Fruit fly (Drosophila melanogaster) whole organism, pupa: ENCODE results near the gene Npl4.
A peak's percentile ranks its signal among the peaks of the same experiment; 100 is the strongest.

ENCODE experiments used
- CG10348 ChIP-seq: fragments of 200-800 bp; sonication (Bioruptor generic); IDR thresholded peaks from 2 replicates; pipeline ENCODE4 v1.3.6; 2022; ENCODE audit warnings: missing biosample characterization, missing genetic modification characterization
- CG12605 ChIP-seq: fragments of 200-800 bp; sonication (Bioruptor generic); IDR thresholded peaks from 2 replicates; pipeline ENCODE4 v1.3.6; 2022; ENCODE audit warnings: missing biosample characterization, missing genetic modification characterization
- CG13204 ChIP-seq: fragments of 200-800 bp; sonication (Bioruptor generic); optimal IDR thresholded peaks from 2 replicates; lab custom pipeline; 2018; ENCODE audit warnings: missing biosample characterization, mild to moderate bottlenecking, missing genetic modification characterization, moderate library complexity
- CG14655 ChIP-seq: fragments of 200-800 bp; sonication (Bioruptor generic); optimal IDR thresholded peaks from 3 replicates; lab custom pipeline; 2017; ENCODE audit warnings: mild to moderate bottlenecking, missing biosample characterization, missing genetic modification reagents, missing genetic modification characterization
- CG15710 ChIP-seq: fragments of 200-800 bp; sonication (Bioruptor generic); optimal IDR thresholded peaks from 2 replicates; lab custom pipeline; 2018; ENCODE audit warnings: missing biosample characterization, mild to moderate bottlenecking, missing genetic modification characterization, moderate library complexity
- CG17806 ChIP-seq: fragments of 200-800 bp; sonication (Bioruptor generic); optimal IDR thresholded peaks from 2 replicates; lab custom pipeline; 2018; ENCODE audit warnings: missing biosample characterization, mild to moderate bottlenecking, missing genetic modification characterization, moderate library complexity
- CG32121 ChIP-seq: fragments of 200-800 bp; sonication (Bioruptor generic); IDR thresholded peaks from 2 replicates; pipeline ENCODE4 v1.3.6; 2022; ENCODE audit warnings: missing biosample characterization, missing genetic modification characterization
- CG34367 ChIP-seq: fragments of 200-800 bp; sonication (Bioruptor generic); optimal IDR thresholded peaks from 2 replicates; lab custom pipeline; 2018; ENCODE audit warnings: missing biosample characterization, mild to moderate bottlenecking, missing genetic modification characterization
- CG4496 ChIP-seq: fragments of 200-800 bp; sonication (Bioruptor generic); IDR thresholded peaks from 3 replicates; pipeline ENCODE4 v1.3.6; 2022; ENCODE audit warnings: missing biosample characterization, missing genetic modification characterization
- CG8159 ChIP-seq: fragments of 200-800 bp; sonication (Bioruptor generic); optimal IDR thresholded peaks from 3 replicates; lab custom pipeline; 2018; ENCODE audit warnings: missing biosample characterization, mild to moderate bottlenecking, missing genetic modification characterization, moderate library complexity
- CG8301 ChIP-seq: fragments of 200-800 bp; sonication (Bioruptor generic); optimal IDR thresholded peaks from 2 replicates; lab custom pipeline; 2018; ENCODE audit warnings: missing biosample characterization, mild to moderate bottlenecking, missing genetic modification characterization
- CG9948 ChIP-seq: fragments of 200-800 bp; sonication (Bioruptor generic); optimal IDR thresholded peaks from 2 replicates; lab custom pipeline; 2018; ENCODE audit warnings: missing biosample characterization, mild to moderate bottlenecking, missing genetic modification characterization, moderate library complexity
- D1 ChIP-seq: fragments of 200-800 bp; sonication (Bioruptor generic); optimal IDR thresholded peaks from 2 replicates; lab custom pipeline; 2018; ENCODE audit warnings: missing biosample characterization, mild to moderate bottlenecking, missing genetic modification characterization, moderate library complexity
- EcR ChIP-seq: fragments of 200-800 bp; sonication (Bioruptor generic); optimal IDR thresholded peaks from 3 replicates; lab custom pipeline; 2019; ENCODE audit warnings: missing biosample characterization, missing genetic modification characterization, mild to moderate bottlenecking, moderate library complexity, missing genetic modification reagents
- Ets98B ChIP-seq: fragments of 200-800 bp; sonication (Bioruptor generic); IDR thresholded peaks from 2 replicates; pipeline ENCODE4 v1.3.6; 2022; ENCODE audit warnings: missing biosample characterization, missing genetic modification characterization
- Pif1A ChIP-seq: fragments of 200-800 bp; sonication (Bioruptor generic); optimal IDR thresholded peaks from 3 replicates; lab custom pipeline; 2016; ENCODE audit warnings: missing biosample characterization, missing genetic modification characterization
- Pif1B ChIP-seq: fragments of 200-800 bp; sonication (Bioruptor generic); optimal IDR thresholded peaks from 3 replicates; lab custom pipeline; 2016; ENCODE audit warnings: missing biosample characterization, missing genetic modification characterization
- Snoo ChIP-seq: fragments of 200-800 bp; sonication (Bioruptor generic); optimal IDR thresholded peaks from 3 replicates; lab custom pipeline; 2017; ENCODE audit warnings: missing biosample characterization, mild to moderate bottlenecking, missing genetic modification characterization, inconsistent platforms
- fd96Ca ChIP-seq: fragments of 200-800 bp; sonication (Bioruptor generic); IDR thresholded peaks from 3 replicates; pipeline ENCODE4 v1.3.6; 2022; ENCODE audit warnings: missing biosample characterization, missing genetic modification characterization
- gl ChIP-seq: fragments of 200-800 bp; sonication (Bioruptor generic); optimal IDR thresholded peaks from 2 replicates; lab custom pipeline; 2018; ENCODE audit warnings: missing biosample characterization, mild to moderate bottlenecking, missing genetic modification characterization
- rn ChIP-seq: fragments of 200-800 bp; sonication (Bioruptor generic); IDR thresholded peaks from 2 replicates; pipeline ENCODE4 v1.3.6; 2022; ENCODE audit warnings: missing biosample characterization, missing genetic modification characterization

The Npl4 gene

DNA sequence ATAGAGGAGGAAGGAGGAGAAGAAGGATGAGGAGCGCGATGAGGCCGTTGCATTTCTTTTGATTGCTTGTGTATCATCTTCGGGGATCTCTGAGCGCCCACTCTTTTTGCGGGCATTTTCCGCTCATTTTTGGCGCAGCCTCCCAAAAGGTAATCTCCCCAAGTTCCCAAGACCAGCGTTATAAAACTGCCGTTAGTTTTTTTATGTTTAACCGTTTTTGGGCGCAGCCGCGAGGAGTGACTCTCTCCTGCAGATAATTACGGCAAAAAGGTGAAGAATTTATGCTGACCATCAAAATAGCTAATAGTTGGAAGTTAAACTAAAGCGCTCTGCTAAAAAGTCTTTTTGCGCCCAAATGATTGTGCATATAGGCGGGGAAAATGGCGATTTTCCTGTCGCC lies 13.9 kb upstream of the Npl4 start:
- TF ChIP-seq CG13204 (GFP tag; lab: Kevin White, UChicago): no peak
- TF ChIP-seq EcR (GFP tag; lab: Kevin White, UChicago): no peak
- TF ChIP-seq Pif1A: no peak
- TF ChIP-seq CG17806: no peak
- no peak for TF ChIP-seq CG4496 (GFP tag; lab: Robert Waterston, UW)
- no peak for TF ChIP-seq rn (GFP tag; lab: Robert Waterston, UW)
- TF ChIP-seq Pif1B: no peak
- TF ChIP-seq Ets98B (GFP tag; lab: Robert Waterston, UW): no peak
- TF ChIP-seq fd96Ca (GFP tag; lab: Robert Waterston, UW): no peak
- TF ChIP-seq Snoo: no peak
- TF ChIP-seq CG8301 (tag; lab: Kevin White, UChicago): no peak
- TF ChIP-seq CG12605: no peak
- TF ChIP-seq, all 21 proteins: peak for 0

dm6 chr3R:25637294-25638174 lies 13.1 kb upstream of the Npl4 start, which contains the start of gene jigr1:
Gene jigr1, plus strand, starts transcription at chr3R:25637843.
- TF ChIP-seq CG10348 (GFP tag; lab: Robert Waterston, UW) (no peak), CG9948 (tag; lab: Kevin White, UChicago) (peak; percentile 67), rn (GFP tag; lab: Robert Waterston, UW) (no peak), CG14655 (GFP tag; lab: Kevin White, UChicago) (peak; percentile 65), CG13204 (GFP tag; lab: Kevin White, UChicago) (peak; percentile 42), EcR (GFP tag; lab: Kevin White, UChicago) (no peak), Snoo (peak; percentile 56), Pif1B (peak; percentile 73), CG8301 (tag; lab: Kevin White, UChicago) (peak; percentile 61), Pif1A (peak; percentile 64), CG15710 (tag; lab: Kevin White, UChicago) (peak; percentile 60), Ets98B (GFP tag; lab: Robert Waterston, UW) (no peak), CG8159 (tag; lab: Kevin White, UChicago) (peak; percentile 71), CG4496 (GFP tag; lab: Robert Waterston, UW) (peak; percentile 46; the same call in 1 of the 3 replicates), CG34367 (tag; lab: Kevin White, UChicago) (peak; percentile 64), CG12605 (no peak), fd96Ca (GFP tag; lab: Robert Waterston, UW) (no peak), CG17806 (peak; percentile 68), D1 (tag; lab: Kevin White, UChicago) (no peak), gl (tag; lab: Kevin White, UChicago) (peak; percentile 17), CG32121 (GFP tag; lab: Robert Waterston, UW) (no peak)

dm6 chr3R:25633865-25634460 lies 9.5 kb upstream of the Npl4 start:
- TF ChIP-seq CG34367 (tag; lab: Kevin White, UChicago): no peak
- peak; percentile 6 for TF ChIP-seq CG8301 (tag; lab: Kevin White, UChicago)
- TF ChIP-seq Pif1B: peak; percentile 56
- TF ChIP-seq Pif1A: peak; percentile 53
- peak; percentile 16 for TF ChIP-seq CG17806
- no peak for TF ChIP-seq D1 (tag; lab: Kevin White, UChicago)
- TF ChIP-seq Snoo: peak; percentile 69
- peak; percentile 9 for TF ChIP-seq CG14655 (GFP tag; lab: Kevin White, UChicago)
- TF ChIP-seq CG32121 (GFP tag; lab: Robert Waterston, UW): no peak
- TF ChIP-seq CG8159 (tag; lab: Kevin White, UChicago): peak; percentile 32

- TF ChIP-seq CG12605 (no peak), CG14655 (GFP tag; lab: Kevin White, UChicago) (no peak), rn (GFP tag; lab: Robert Waterston, UW) (no peak), CG17806 (peak; percentile 22), CG10348 (GFP tag; lab: Robert Waterston, UW) (no peak), CG15710 (tag; lab: Kevin White, UChicago) (peak; percentile 28), fd96Ca (GFP tag; lab: Robert Waterston, UW) (no peak), EcR (GFP tag; lab: Kevin White, UChicago) (no peak), gl (tag; lab: Kevin White, UChicago) (no peak), Ets98B (GFP tag; lab: Robert Waterston, UW) (no peak), Pif1A (no peak), CG34367 (tag; lab: Kevin White, UChicago) (no peak), CG9948 (tag; lab: Kevin White, UChicago) (peak; percentile 7), CG13204 (GFP tag; lab: Kevin White, UChicago) (no peak), Pif1B (no peak), D1 (tag; lab: Kevin White, UChicago) (no peak), CG8301 (tag; lab: Kevin White, UChicago) (no peak), CG32121 (GFP tag; lab: Robert Waterston, UW) (no peak), Snoo (no peak), CG4496 (GFP tag; lab: Robert Waterston, UW) (no peak), CG8159 (tag; lab: Kevin White, UChicago) (peak; percentile 58)
These were observed 6.6 kb upstream of the Npl4 start for dm6 chr3R:25631079-25631478.

dm6 chr3R:25630541-25630940 lies 6.1 kb upstream of the Npl4 start:
- TF ChIP-seq Snoo: no peak
- TF ChIP-seq CG14655 (GFP tag; lab: Kevin White, UChicago): no peak
- no peak for TF ChIP-seq CG12605
- no peak for TF ChIP-seq Ets98B (GFP tag; lab: Robert Waterston, UW)
- TF ChIP-seq CG8301 (tag; lab: Kevin White, UChicago): no peak
- no peak for TF ChIP-seq CG10348 (GFP tag; lab: Robert Waterston, UW)
- no peak for TF ChIP-seq gl (tag; lab: Kevin White, UChicago)
- TF ChIP-seq fd96Ca (GFP tag; lab: Robert Waterston, UW): no peak
- TF ChIP-seq CG4496 (GFP tag; lab: Robert Waterston, UW): no peak
- TF ChIP-seq CG17806: no peak
- TF ChIP-seq Pif1B: no peak
- no peak for TF ChIP-seq CG9948 (tag; lab: Kevin White, UChicago)
- TF ChIP-seq EcR (GFP tag; lab: Kevin White, UChicago): no peak
- no peak for TF ChIP-seq rn (GFP tag; lab: Robert Waterston, UW)
- no peak for TF ChIP-seq CG34367 (tag; lab: Kevin White, UChicago)
- TF ChIP-seq Pif1A: no peak
- no peak for TF ChIP-seq CG15710 (tag; lab: Kevin White, UChicago)
